Worm (Caenorhabditis elegans): ENCODE data around the gene C54G10.1.
A peak's percentile ranks its signal among the peaks of the same experiment; 100 is the strongest.

Gene C54G10.1

DNA sequence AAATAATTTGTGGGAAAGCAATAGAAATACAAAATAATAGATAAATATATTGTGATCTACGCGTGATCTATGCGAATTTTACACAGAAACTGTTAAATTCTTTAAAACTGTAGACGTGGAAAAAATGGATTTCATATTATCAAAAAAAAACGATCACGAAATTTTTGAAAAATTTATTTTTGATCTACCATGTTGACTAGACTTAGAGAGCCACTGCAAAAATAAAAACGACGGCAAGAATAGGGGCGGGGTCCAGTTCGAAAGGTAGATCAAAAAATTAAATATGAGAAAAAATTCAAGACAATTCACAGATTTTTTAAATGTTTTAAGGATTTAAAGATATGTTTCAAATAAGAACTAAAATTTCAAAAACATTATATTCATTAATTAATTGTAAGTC lies 2.8 kb upstream of the C54G10.1 start:
- TF ChIP-seq tab-1 (GFP tag; IDR thresholded peaks at IDR 0.05) = no peak
- no peak for TF ChIP-seq T22C8.4 (GFP tag; IDR thresholded peaks at IDR 0.05)
- no peak for TF ChIP-seq cog-1 (tag; optimal IDR thresholded peaks at IDR 0.05)
- TF ChIP-seq ref-1 (GFP tag; conservative IDR thresholded peaks at IDR 0.05) = no peak
- no peak for TF ChIP-seq klf-2 (GFP tag; conservative IDR thresholded peaks at IDR 0.05)

DNA sequence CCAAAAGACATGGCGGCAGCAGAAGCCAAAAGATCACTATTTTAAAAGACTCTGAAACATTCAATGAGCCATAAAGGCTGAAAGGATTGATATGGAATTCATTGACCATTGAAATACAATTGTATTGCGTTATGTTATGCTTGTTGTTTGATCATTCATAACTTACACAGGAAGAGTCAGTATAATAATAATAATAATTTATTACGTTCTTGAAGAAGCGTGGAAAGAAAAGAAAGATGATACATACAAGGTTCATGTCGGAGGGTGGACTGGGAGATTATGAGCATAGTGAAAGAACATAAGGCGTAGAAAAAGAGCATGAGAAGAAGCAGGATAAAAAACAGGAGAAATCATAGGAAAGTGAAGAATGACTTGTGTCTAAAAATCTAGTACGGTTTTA lies 830 bp upstream of the C54G10.1 start, which contains the start of gene F43D2.7:
Gene F43D2.7 (minus strand): TSS at position 101 of the 400 bp plus-strand sequence.
- TF ChIP-seq med-1 (GFP tag; optimal IDR thresholded peaks at IDR 0.05; ENCODE audit: insufficient read depth) (no peak), klf-2 (GFP tag; conservative IDR thresholded peaks at IDR 0.05) (no peak), tab-1 (GFP tag; IDR thresholded peaks at IDR 0.05) (no peak), cog-1 (tag; optimal IDR thresholded peaks at IDR 0.05) (no peak), ztf-23 (GFP tag; IDR thresholded peaks at IDR 0.05) (no peak), flt-1 (GFP tag; IDR thresholded peaks at IDR 0.05) (no peak), ztf-29 (GFP tag; IDR thresholded peaks at IDR 0.05) (no peak), ref-1 (GFP tag; conservative IDR thresholded peaks at IDR 0.05) (no peak), T22C8.4 (GFP tag; IDR thresholded peaks at IDR 0.05) (no peak)

DNA sequence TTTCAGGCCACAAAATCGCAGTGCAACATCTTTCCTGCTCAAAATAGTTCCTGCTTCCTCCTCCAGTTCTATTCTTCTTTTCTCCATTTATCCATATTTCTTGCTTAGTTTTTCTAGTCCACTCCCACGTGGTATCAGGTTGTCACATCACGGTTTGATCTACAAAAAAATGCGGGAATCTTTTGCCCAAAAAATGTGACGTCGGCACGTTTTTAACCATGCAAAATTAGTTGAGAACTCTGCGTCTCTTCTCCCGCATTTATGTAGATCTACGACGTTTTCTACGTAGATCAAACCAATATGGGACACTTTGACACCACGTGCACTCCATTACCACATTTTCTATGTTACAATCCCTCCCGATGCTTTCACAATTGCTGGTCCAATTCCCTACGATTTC lies 1.1 kb downstream of the C54G10.1 start:
- TF ChIP-seq tab-1 (GFP tag; IDR thresholded peaks at IDR 0.05) (no peak), T22C8.4 (GFP tag; IDR thresholded peaks at IDR 0.05) (no peak), cog-1 (tag; optimal IDR thresholded peaks at IDR 0.05) (no peak), ztf-23 (GFP tag; IDR thresholded peaks at IDR 0.05) (no peak), flt-1 (GFP tag; IDR thresholded peaks at IDR 0.05) (no peak), ref-1 (GFP tag; conservative IDR thresholded peaks at IDR 0.05) (no peak), med-1 (GFP tag; optimal IDR thresholded peaks at IDR 0.05; ENCODE audit: insufficient read depth) (no peak), klf-2 (GFP tag; conservative IDR thresholded peaks at IDR 0.05) (no peak)

DNA sequence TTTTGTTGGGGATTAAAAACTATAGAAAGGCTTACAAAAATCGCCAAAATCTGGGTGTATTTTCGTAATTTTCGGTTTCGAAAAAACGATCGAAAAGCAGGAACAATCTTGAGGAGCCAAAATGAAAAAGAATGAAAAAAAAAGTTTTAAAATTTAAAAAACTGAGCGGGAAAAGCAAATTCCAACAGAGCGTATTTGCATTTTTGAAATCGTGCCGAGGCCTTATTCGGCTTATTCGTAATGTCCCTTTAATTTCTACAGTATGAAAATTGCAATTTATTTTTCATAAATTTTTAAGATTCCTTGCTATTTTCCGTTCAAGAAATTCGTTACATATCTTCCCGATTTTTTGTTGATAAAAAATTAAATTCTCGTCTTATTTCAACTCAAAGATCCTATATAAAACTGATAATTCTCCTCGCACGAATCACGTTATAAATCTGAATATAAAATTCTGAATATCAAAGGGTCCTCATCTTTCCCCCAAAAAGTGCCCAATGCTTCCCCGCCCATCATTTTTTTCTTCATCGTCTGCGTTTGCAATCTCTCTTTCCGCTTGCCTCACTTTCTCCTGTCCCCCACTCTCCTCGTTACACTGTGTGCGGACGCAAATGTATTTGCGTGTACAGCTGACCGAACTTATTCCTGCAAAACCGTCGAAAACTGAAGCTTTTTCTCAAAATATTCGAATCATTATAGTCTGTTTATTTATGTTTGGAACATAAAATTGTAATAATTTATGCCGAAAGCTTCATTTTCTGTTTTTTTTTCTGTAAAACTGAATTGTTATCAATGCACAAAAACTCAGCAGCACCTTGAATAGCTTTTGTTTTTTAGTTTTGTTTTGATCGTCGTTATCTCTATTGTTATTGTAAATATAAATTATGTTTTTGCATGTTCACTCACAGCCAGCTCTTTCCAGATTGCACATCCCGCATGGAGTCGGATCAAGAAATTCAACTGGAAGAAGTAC lies 5.2 kb downstream of the C54G10.1 start, which contains the start of the genes rfc-1 and pmp-3:
Gene rfc-1 (minus strand): TSS at position 163 of the 973 bp plus-strand sequence.
Gene pmp-3 (plus strand): TSS at position 923 of the 973 bp plus-strand sequence.
- TF ChIP-seq ref-1 (GFP tag; conservative IDR thresholded peaks at IDR 0.05) = no peak
- TF ChIP-seq flt-1 (GFP tag; IDR thresholded peaks at IDR 0.05) = 0 out of 2 replicates have a peak, but pooled peaks have one; percentile 38

DNA sequence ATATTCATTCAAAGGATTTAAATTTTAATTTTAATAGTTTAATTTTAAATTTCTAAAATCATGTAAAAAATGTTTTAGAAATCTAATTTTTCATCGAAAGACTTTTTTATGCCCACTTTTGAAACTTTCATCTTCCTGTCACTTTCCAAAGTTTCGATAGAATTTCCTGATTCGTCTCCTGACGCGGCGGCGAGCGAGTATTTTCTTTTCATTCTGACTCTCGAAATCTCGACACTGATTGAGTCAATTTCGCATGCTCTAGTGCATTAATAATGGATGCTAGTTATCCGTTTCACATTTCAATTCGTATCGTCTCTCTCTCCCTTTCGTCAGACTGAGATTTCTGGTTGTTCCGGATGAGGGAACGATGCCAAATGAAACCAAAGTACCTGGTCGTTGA lies 7.9 kb downstream of the C54G10.1 start:
- TF ChIP-seq klf-2 (GFP tag; conservative IDR thresholded peaks at IDR 0.05) = no peak
- TF ChIP-seq med-1 (GFP tag; optimal IDR thresholded peaks at IDR 0.05; ENCODE audit: insufficient read depth) = no peak
- no peak for TF ChIP-seq cog-1 (tag; optimal IDR thresholded peaks at IDR 0.05)
- TF ChIP-seq flt-1 (GFP tag; IDR thresholded peaks at IDR 0.05) = no peak
- TF ChIP-seq ztf-23 (GFP tag; IDR thresholded peaks at IDR 0.05) = no peak
- no peak for TF ChIP-seq ref-1 (GFP tag; conservative IDR thresholded peaks at IDR 0.05)
- TF ChIP-seq ztf-29 (GFP tag; IDR thresholded peaks at IDR 0.05) = no peak
- TF ChIP-seq tab-1 (GFP tag; IDR thresholded peaks at IDR 0.05) = no peak
- TF ChIP-seq T22C8.4 (GFP tag; IDR thresholded peaks at IDR 0.05) = no peak

DNA sequence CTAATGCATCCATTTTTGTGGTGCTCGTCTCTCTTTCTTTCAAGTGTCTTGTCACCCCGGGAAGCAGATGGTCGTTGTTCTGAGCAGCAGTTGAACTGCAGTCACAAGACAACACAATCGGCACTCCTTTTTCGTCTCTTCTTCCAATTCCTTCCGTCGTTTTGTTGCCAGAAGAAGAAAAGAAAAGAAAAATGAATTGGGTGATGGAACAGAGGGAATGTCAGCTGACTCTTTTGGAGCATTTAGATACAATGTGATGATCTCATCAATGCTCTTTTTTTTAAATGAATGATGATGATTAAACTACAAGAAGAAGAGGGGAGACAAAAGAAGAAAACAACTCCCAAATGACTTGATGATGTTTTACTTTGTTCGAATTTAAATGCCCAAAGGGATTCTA lies 9.0 kb downstream of the C54G10.1 start:
- no peak for TF ChIP-seq ztf-23 (GFP tag; IDR thresholded peaks at IDR 0.05)
- no peak for TF ChIP-seq tab-1 (GFP tag; IDR thresholded peaks at IDR 0.05)
- no peak for TF ChIP-seq cog-1 (tag; optimal IDR thresholded peaks at IDR 0.05)
- TF ChIP-seq ref-1 (GFP tag; conservative IDR thresholded peaks at IDR 0.05) = no peak
- no peak for TF ChIP-seq ztf-29 (GFP tag; IDR thresholded peaks at IDR 0.05)
- TF ChIP-seq med-1 (GFP tag; optimal IDR thresholded peaks at IDR 0.05; ENCODE audit: insufficient read depth) = no peak
- no peak for TF ChIP-seq klf-2 (GFP tag; conservative IDR thresholded peaks at IDR 0.05)
- no peak for TF ChIP-seq T22C8.4 (GFP tag; IDR thresholded peaks at IDR 0.05)
- no peak for TF ChIP-seq flt-1 (GFP tag; IDR thresholded peaks at IDR 0.05)

DNA sequence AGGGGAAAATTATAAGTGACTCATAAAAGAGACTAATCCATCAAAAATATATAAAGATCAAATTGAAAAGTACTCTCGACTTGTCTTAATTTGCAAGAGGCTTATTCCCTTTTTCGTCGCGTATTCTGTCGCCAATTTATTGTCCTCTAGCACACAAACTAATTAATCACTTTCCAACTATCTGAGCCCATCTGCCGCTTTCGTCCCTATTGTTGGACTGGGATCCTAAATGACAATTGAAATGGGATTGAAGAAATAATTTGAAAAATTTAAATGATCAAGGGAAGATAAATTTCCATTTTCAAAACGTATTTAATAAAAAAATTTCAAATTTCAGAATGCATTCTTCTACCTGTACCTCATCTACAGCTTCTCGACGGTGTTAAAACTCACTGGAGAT lies 9.7 kb downstream of the C54G10.1 start:
- TF ChIP-seq cog-1 (tag; optimal IDR thresholded peaks at IDR 0.05) (no peak), ref-1 (GFP tag; conservative IDR thresholded peaks at IDR 0.05) (no peak), T22C8.4 (GFP tag; IDR thresholded peaks at IDR 0.05) (no peak), med-1 (GFP tag; optimal IDR thresholded peaks at IDR 0.05; ENCODE audit: insufficient read depth) (no peak), klf-2 (GFP tag; conservative IDR thresholded peaks at IDR 0.05) (no peak), ztf-29 (GFP tag; IDR thresholded peaks at IDR 0.05) (no peak), ztf-23 (GFP tag; IDR thresholded peaks at IDR 0.05) (no peak), flt-1 (GFP tag; IDR thresholded peaks at IDR 0.05) (no peak), tab-1 (GFP tag; IDR thresholded peaks at IDR 0.05) (no peak)

DNA sequence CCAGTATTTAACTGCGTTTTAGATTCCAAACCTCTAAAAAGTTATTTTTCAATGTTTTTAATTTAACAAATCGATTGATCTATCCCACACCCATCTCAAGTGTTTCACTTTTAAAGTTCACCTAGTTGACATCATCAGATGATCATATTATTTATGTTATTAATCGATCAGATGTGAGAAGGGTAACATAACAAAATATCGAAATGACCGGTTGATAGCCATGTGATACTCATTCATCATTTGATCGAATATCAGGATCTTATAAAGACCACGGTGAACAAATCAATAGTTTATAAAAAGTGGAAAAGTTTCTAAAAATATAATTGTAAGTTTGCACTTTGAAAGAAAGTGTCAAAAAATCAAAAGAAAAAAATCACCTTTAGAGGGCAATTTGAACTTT lies 14.8 kb downstream of the C54G10.1 start:
- TF ChIP-seq cog-1 (tag; optimal IDR thresholded peaks at IDR 0.05) (no peak), tab-1 (GFP tag; IDR thresholded peaks at IDR 0.05) (no peak), ztf-29 (GFP tag; IDR thresholded peaks at IDR 0.05) (no peak), flt-1 (GFP tag; IDR thresholded peaks at IDR 0.05) (no peak), klf-2 (GFP tag; conservative IDR thresholded peaks at IDR 0.05) (no peak), med-1 (GFP tag; optimal IDR thresholded peaks at IDR 0.05; ENCODE audit: insufficient read depth) (no peak), ref-1 (GFP tag; conservative IDR thresholded peaks at IDR 0.05) (no peak), ztf-23 (GFP tag; IDR thresholded peaks at IDR 0.05) (no peak), T22C8.4 (GFP tag; IDR thresholded peaks at IDR 0.05) (no peak)

DNA sequence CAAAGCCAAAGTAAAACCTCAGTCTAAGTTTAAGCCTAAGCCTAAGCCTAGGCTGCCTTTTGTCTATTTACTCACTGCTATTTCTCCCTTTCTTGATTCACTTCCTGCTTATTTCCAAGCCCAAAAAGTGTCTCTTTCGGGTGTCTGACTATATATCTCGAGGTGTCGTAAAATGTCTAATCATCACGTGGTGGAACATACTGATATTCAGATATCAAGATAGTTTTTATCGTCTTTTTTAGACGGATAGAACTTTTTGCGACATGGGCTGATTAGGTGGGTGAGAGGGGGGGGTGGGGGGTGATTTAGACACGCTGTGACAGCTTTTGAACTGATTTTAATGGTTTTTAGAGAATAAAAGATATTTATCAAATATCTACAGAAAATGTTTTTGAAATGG lies 16.1 kb downstream of the C54G10.1 start:
- TF ChIP-seq ztf-29 (GFP tag; IDR thresholded peaks at IDR 0.05) = no peak
- no peak for TF ChIP-seq T22C8.4 (GFP tag; IDR thresholded peaks at IDR 0.05)
- no peak for TF ChIP-seq ref-1 (GFP tag; conservative IDR thresholded peaks at IDR 0.05)
- TF ChIP-seq cog-1 (tag; optimal IDR thresholded peaks at IDR 0.05) = no peak
- no peak for TF ChIP-seq flt-1 (GFP tag; IDR thresholded peaks at IDR 0.05)
- no peak for TF ChIP-seq ztf-23 (GFP tag; IDR thresholded peaks at IDR 0.05)
- TF ChIP-seq klf-2 (GFP tag; conservative IDR thresholded peaks at IDR 0.05) = no peak
- TF ChIP-seq med-1 (GFP tag; optimal IDR thresholded peaks at IDR 0.05; ENCODE audit: insufficient read depth) = no peak
- TF ChIP-seq tab-1 (GFP tag; IDR thresholded peaks at IDR 0.05) = no peak

All from whole organism, midembryonic.